Fruit fly (Drosophila melanogaster) whole organism, adult: ENCODE results near the gene Tm1.

Experiments used
- CG1620 ChIP-seq: fragments of 200-800 bp; sonication (Bioruptor generic); optimal IDR thresholded peaks from 2 replicates; lab custom pipeline; 2016; ENCODE audit warnings: missing biosample characterization, missing genetic modification characterization
- CG33017 ChIP-seq: fragments of 200-800 bp; sonication (Bioruptor generic); optimal IDR thresholded peaks from 2 replicates; lab custom pipeline; 2018; ENCODE audit warnings: missing biosample characterization, mild to moderate bottlenecking, missing genetic modification characterization, moderate library complexity
- CG5204 ChIP-seq: fragments of 200-800 bp; sonication (Bioruptor generic); optimal IDR thresholded peaks from 2 replicates; lab custom pipeline; 2016; ENCODE audit warnings: missing biosample characterization, missing genetic modification characterization
- CG7101 ChIP-seq: fragments of 200-800 bp; sonication (Bioruptor generic); optimal IDR thresholded peaks from 2 replicates; lab custom pipeline; 2018; ENCODE audit warnings: missing biosample characterization, mild to moderate bottlenecking, missing genetic modification characterization, moderate library complexity
- Clk ChIP-seq: fragments of 200-800 bp; sonication (Bioruptor generic); optimal IDR thresholded peaks from 2 replicates; lab custom pipeline; 2017; ENCODE audit warnings: missing biosample characterization, missing genetic modification characterization
- bab1 ChIP-seq: fragments of 200-800 bp; sonication (Bioruptor generic); optimal IDR thresholded peaks from 3 replicates; lab custom pipeline; 2019; ENCODE audit warnings: missing biosample characterization, mild to moderate bottlenecking, missing genetic modification characterization, moderate library complexity
- cnc ChIP-seq, 2 experiments: fragments of >200 bp; optimal IDR thresholded peaks; 2 replicates each; lab custom pipeline; 2017
- kay ChIP-seq: fragments of 200-800 bp; sonication (Bioruptor generic); peaks from one replicate; lab custom pipeline; 2016; ENCODE audit warnings: missing biosample characterization, missing genetic modification characterization, borderline replicate concordance
- ovo ChIP-seq: fragments of 200-800 bp; sonication (Bioruptor generic); optimal IDR thresholded peaks from 2 replicates; lab custom pipeline; 2016; ENCODE audit warnings: missing biosample characterization, missing genetic modification characterization

DNA sequence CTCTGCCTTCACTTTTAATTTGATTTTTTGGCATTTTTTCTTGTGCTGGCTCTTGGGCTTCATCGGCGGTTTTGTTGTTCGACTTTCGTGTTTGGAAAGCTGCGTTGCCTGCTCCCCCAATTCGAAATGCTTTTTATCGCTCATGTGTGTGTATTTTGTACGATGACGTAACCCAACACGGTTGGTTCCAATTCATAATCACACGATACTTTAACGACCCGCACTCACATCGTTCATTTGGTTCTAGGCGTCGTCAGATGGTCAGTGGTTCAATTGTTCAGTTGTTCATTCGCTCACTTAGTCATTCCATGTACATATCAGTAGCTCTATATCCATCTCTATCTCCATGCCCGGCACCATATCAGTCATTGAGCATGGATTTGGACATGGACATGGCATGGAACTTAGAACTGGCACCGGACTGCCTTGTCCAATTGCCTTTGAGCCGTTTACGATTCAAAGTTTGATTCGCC lies 15.9 kb downstream of the Tm1 start:
- TF ChIP-seq Clk (GFP tag; lab: Kevin White, UChicago) (no peak), bab1 (GFP tag; lab: Kevin White, UChicago) (no peak), ovo (GFP tag; lab: Kevin White, UChicago) (no peak), CG5204 (no peak), CG33017 (no peak), kay (GFP tag; lab: Kevin White, UChicago) (no peak), CG1620 (GFP tag; lab: Kevin White, UChicago) (no peak), CG7101 (tag; lab: Kevin White, UChicago) (no peak), cnc (optimal IDR thresholded peaks at IDR 0.05; lab: Kevin White, UChicago) (no peak)
